Worm (Caenorhabditis elegans): ENCODE measurements around the gene mtch-1.

DNA sequence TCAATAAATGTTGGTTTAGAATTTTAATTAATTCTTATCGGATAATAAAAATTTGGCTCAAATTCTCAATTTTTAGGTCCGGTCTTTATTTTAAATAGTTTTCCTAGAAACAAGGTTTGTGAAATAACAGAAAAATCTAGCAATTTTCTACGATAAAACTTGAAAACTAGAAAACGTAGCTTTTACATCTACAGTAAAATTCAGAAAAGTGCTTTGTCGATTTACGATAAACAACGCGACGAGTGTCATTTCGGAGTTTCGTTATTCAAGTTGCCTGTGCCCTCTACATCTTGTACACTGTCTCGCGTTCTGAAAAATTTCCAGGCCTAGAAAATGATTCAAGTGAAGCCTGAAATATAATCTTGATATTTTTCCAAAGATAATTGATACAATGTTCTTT lies 17.2 kb downstream of the mtch-1 start:
- TF ChIP-seq tbx-2 (tag; optimal IDR thresholded peaks at IDR 0.05) (no peak), sea-2 (GFP tag; optimal IDR thresholded peaks at IDR 0.05) (no peak), nhr-77 (tag; optimal IDR thresholded peaks at IDR 0.05) (no peak), nhr-76 (tag; optimal IDR thresholded peaks at IDR 0.05) (no peak), ceh-82 (tag; optimal IDR thresholded peaks at IDR 0.05) (no peak), hmg-11 (tag; optimal IDR thresholded peaks at IDR 0.05) (peak; percentile 6), nhr-237 (tag; optimal IDR thresholded peaks at IDR 0.05) (no peak)
